Worm (Caenorhabditis elegans) whole organism, young adult: ENCODE data around the gene nspg-12.

ENCODE experiments used
- B0035.1 ChIP-seq: sonication (generic microtip); optimal IDR thresholded peaks from 2 replicates; lab custom pipeline; 2016; ENCODE audit warnings: missing genetic modification characterization, mild to moderate bottlenecking, missing compliant biosample characterization, missing genotype, missing genetic modification reagents
- F23B12.7 ChIP-seq: sonication (generic microtip); optimal IDR thresholded peaks from 2 replicates; lab custom pipeline; 2017; ENCODE audit warnings: missing genetic modification characterization, mild to moderate bottlenecking, missing compliant biosample characterization, antibody characterized with exemption, moderate library complexity; ENCODE audit not compliant: insufficient read depth
- F37B4.10 ChIP-seq: fragments of 200-800 bp; sonication (Bioruptor generic); IDR thresholded peaks from 2 replicates; pipeline ENCODE4 v1.3.6; 2022; ENCODE audit warnings: missing genetic modification characterization, missing compliant biosample characterization
- F39B2.1 ChIP-seq: fragments of 200-800 bp; sonication (Bioruptor generic); IDR thresholded peaks from 2 replicates; pipeline ENCODE4 v1.3.6; 2022; ENCODE audit warnings: missing genetic modification reagents, missing genetic modification characterization, missing compliant biosample characterization
- F52B5.7 ChIP-seq: sonication (generic microtip); optimal IDR thresholded peaks from 2 replicates; lab custom pipeline; 2016; ENCODE audit warnings: mild to moderate bottlenecking, missing genetic modification characterization, missing compliant biosample characterization
- F57A8.1 ChIP-seq: fragments of 200-800 bp; sonication (Bioruptor generic); optimal IDR thresholded peaks from 2 replicates; lab custom pipeline; 2018; ENCODE audit warnings: mild to moderate bottlenecking, missing genetic modification characterization, moderate library complexity, missing compliant biosample characterization
- F57C9.4 ChIP-seq: sonication (generic microtip); optimal IDR thresholded peaks from 2 replicates; lab custom pipeline; 2017; ENCODE audit warnings: mild to moderate bottlenecking, missing genetic modification characterization, missing compliant biosample characterization
- K11D2.4 ChIP-seq: fragments of 200-800 bp; sonication (Bioruptor generic); IDR thresholded peaks from 2 replicates; pipeline ENCODE4 v1.3.6; 2022; ENCODE audit warnings: missing genetic modification reagents, missing genetic modification characterization, missing compliant biosample characterization
- Y56A3A.18 ChIP-seq: fragments of 200-800 bp; sonication (Bioruptor generic); IDR thresholded peaks from 2 replicates; pipeline ENCODE4 v1.3.6; 2022; ENCODE audit warnings: missing genetic modification reagents, missing genetic modification characterization, missing compliant biosample characterization
- Y95B8A.8 ChIP-seq: fragments of 200-800 bp; sonication (Bioruptor generic); IDR thresholded peaks from 2 replicates; pipeline ENCODE4 v1.3.6; 2022; ENCODE audit warnings: missing genetic modification reagents, missing genetic modification characterization, missing compliant biosample characterization
- ZK185.1 ChIP-seq: sonication (generic microtip); optimal IDR thresholded peaks from 2 replicates; lab custom pipeline; 2016; ENCODE audit warnings: mild to moderate bottlenecking, missing genetic modification characterization, missing compliant biosample characterization; ENCODE audit not compliant: poor library complexity, severe bottlenecking
- akir-1 ChIP-seq: fragments of 200-800 bp; sonication (Bioruptor generic); optimal IDR thresholded peaks from 2 replicates; lab custom pipeline; 2018; ENCODE audit warnings: mild to moderate bottlenecking, missing genetic modification characterization, moderate library complexity, missing compliant biosample characterization
- aptf-3 ChIP-seq: fragments of 200-800 bp; sonication (Bioruptor generic); IDR thresholded peaks from 2 replicates; pipeline ENCODE4 v1.3.6; 2022; ENCODE audit warnings: missing genetic modification characterization, missing compliant biosample characterization
- attf-3 ChIP-seq: fragments of 200-800 bp; sonication (Bioruptor generic); conservative IDR thresholded peaks from 2 replicates; pipeline ENCODE4 v1.3.6; 2022; ENCODE audit warnings: missing genetic modification reagents, missing genetic modification characterization, missing compliant biosample characterization
- attf-5 ChIP-seq: fragments of 200-800 bp; sonication (Bioruptor generic); optimal IDR thresholded peaks from 2 replicates; lab custom pipeline; 2018; ENCODE audit warnings: mild to moderate bottlenecking, missing genetic modification characterization, missing compliant biosample characterization
- cebp-1 ChIP-seq, 2 experiments: fragments of 200-800 bp in 1 of 2; sonication (Bioruptor generic) in 1 of 2; sonication (generic microtip) in 1 of 2; IDR thresholded peaks in 1 of 2; optimal IDR thresholded peaks in 1 of 2; 2 replicates each; pipeline versions ENCODE4 v1.3.6 to Lab custom; 2017 to 2022; ENCODE audit warnings: missing compliant biosample characterization in 2 of 2, missing genetic modification characterization in 2 of 2, mild to moderate bottlenecking in 1 of 2, missing genetic modification reagents in 1 of 2, moderate library complexity in 1 of 2
- cebp-2 ChIP-seq: fragments of 200-800 bp; sonication (Bioruptor generic); IDR thresholded peaks from 2 replicates; pipeline ENCODE4 v1.3.6; 2022; ENCODE audit warnings: missing genetic modification characterization, missing compliant biosample characterization
- ceh-27 ChIP-seq: fragments of 200-800 bp; sonication (Bioruptor generic); optimal IDR thresholded peaks from 2 replicates; lab custom pipeline; 2018; ENCODE audit warnings: mild to moderate bottlenecking, missing genetic modification characterization, moderate library complexity, missing compliant biosample characterization
- die-1 ChIP-seq: sonication (generic microtip); optimal IDR thresholded peaks from 2 replicates; lab custom pipeline; 2016; ENCODE audit warnings: missing genotype, mild to moderate bottlenecking, missing genetic modification characterization, missing compliant biosample characterization
- dox-1 ChIP-seq: fragments of 200-800 bp; sonication (Bioruptor generic); IDR thresholded peaks from 2 replicates; pipeline ENCODE4 v1.3.6; 2022; ENCODE audit warnings: missing genetic modification reagents, missing genetic modification characterization, missing compliant biosample characterization
- dpl-1 ChIP-seq: fragments of 150-350 bp; optimal IDR thresholded peaks from 2 replicates; lab custom pipeline; 2014; ENCODE audit warnings: missing biosample characterization, missing genetic modification reagents, missing genetic modification characterization
- egl-44 ChIP-seq: fragments of 200-800 bp; sonication (Bioruptor generic); IDR thresholded peaks from 2 replicates; pipeline ENCODE4 v1.3.6; 2022; ENCODE audit warnings: missing genetic modification reagents, missing genetic modification characterization, missing compliant biosample characterization
- ekl-4 ChIP-seq: fragments of 200-800 bp; sonication (Bioruptor generic); IDR thresholded peaks from 2 replicates; pipeline ENCODE4 v1.3.6; 2022; ENCODE audit warnings: missing genetic modification reagents, missing genetic modification characterization, missing compliant biosample characterization
- gei-17 ChIP-seq: fragments of 200-800 bp; sonication (Bioruptor generic); optimal IDR thresholded peaks from 2 replicates; lab custom pipeline; 2018; ENCODE audit warnings: mild to moderate bottlenecking, missing genetic modification characterization, missing compliant biosample characterization
- hlh-26 ChIP-seq: fragments of 200-800 bp; sonication (Bioruptor generic); conservative IDR thresholded peaks from 2 replicates; pipeline ENCODE4 v1.3.6; 2022; ENCODE audit warnings: missing genetic modification reagents, missing genetic modification characterization, missing compliant biosample characterization
- hmg-1.2 ChIP-seq: fragments of 200-800 bp; sonication (Bioruptor generic); IDR thresholded peaks from 2 replicates; pipeline ENCODE4 v1.3.6; 2022; ENCODE audit warnings: missing genetic modification reagents, missing genetic modification characterization, missing compliant biosample characterization
- hrde-1 ChIP-seq: sonication (generic microtip); optimal IDR thresholded peaks from 2 replicates; lab custom pipeline; 2016; ENCODE audit warnings: missing genetic modification characterization, mild to moderate bottlenecking, missing compliant biosample characterization, moderate library complexity, missing genotype, missing genetic modification reagents, borderline replicate concordance
- hsf-1 ChIP-seq: fragments of 200-800 bp; sonication (Bioruptor generic); IDR thresholded peaks from 2 replicates; pipeline ENCODE4 v1.3.6; 2022; ENCODE audit warnings: missing genetic modification reagents, missing genetic modification characterization, missing compliant biosample characterization
- let-607 ChIP-seq, 2 experiments: fragments of 200-800 bp in 1 of 2; sonication (Bioruptor generic) in 1 of 2; sonication (generic microtip) in 1 of 2; optimal IDR thresholded peaks; 2 replicates each; lab custom pipeline; 2016 to 2018; ENCODE audit warnings: mild to moderate bottlenecking in 2 of 2, missing compliant biosample characterization in 2 of 2, missing genetic modification characterization in 2 of 2, moderate library complexity in 2 of 2, missing genotype in 1 of 2
- lin-35 ChIP-seq, 3 experiments: fragments of 150-350 bp in 2 of 3; sonication (generic microtip) in 1 of 3; optimal IDR thresholded peaks; 2 replicates each; lab custom pipeline; 2014 to 2018; ENCODE audit warnings: missing biosample characterization in 3 of 3, missing genetic modification characterization in 3 of 3, missing genetic modification reagents in 3 of 3
- lin-40 ChIP-seq: sonication (generic microtip); optimal IDR thresholded peaks from 2 replicates; lab custom pipeline; 2016; ENCODE audit warnings: missing genetic modification characterization, mild to moderate bottlenecking, missing compliant biosample characterization, missing genotype, missing genetic modification reagents
- madf-10 ChIP-seq: sonication (generic microtip); optimal IDR thresholded peaks from 2 replicates; lab custom pipeline; 2016; ENCODE audit warnings: mild to moderate bottlenecking, missing genetic modification characterization, missing compliant biosample characterization
- madf-8 ChIP-seq: fragments of 200-800 bp; sonication (Bioruptor generic); conservative IDR thresholded peaks from 2 replicates; pipeline ENCODE4 v1.3.6; 2022; ENCODE audit warnings: missing genetic modification reagents, missing genetic modification characterization, missing compliant biosample characterization
- mcd-1 ChIP-seq: fragments of 200-800 bp; sonication (Bioruptor generic); IDR thresholded peaks from 2 replicates; pipeline ENCODE4 v1.3.6; 2022; ENCODE audit warnings: missing genetic modification reagents, missing genetic modification characterization, missing compliant biosample characterization
- mxl-1 ChIP-seq: sonication (generic microtip); optimal IDR thresholded peaks from 2 replicates; lab custom pipeline; 2016; ENCODE audit warnings: missing genetic modification characterization, missing compliant biosample characterization
- nfya-2 ChIP-seq: fragments of 200-800 bp; sonication (Bioruptor generic); IDR thresholded peaks from 2 replicates; pipeline ENCODE4 v1.3.6; 2022; ENCODE audit warnings: missing genetic modification reagents, missing genetic modification characterization, missing compliant biosample characterization
- nhr-120 ChIP-seq: fragments of 200-800 bp; sonication (Bioruptor generic); IDR thresholded peaks from 2 replicates; pipeline ENCODE4 v1.3.6; 2022; ENCODE audit warnings: missing genetic modification characterization, missing compliant biosample characterization
- nhr-27 ChIP-seq: fragments of 200-800 bp; sonication (Bioruptor generic); optimal IDR thresholded peaks from 2 replicates; lab custom pipeline; 2018; ENCODE audit warnings: mild to moderate bottlenecking, missing genetic modification characterization, moderate library complexity, missing compliant biosample characterization
- nhr-80 ChIP-seq: sonication (generic microtip); optimal IDR thresholded peaks from 2 replicates; lab custom pipeline; 2016; ENCODE audit warnings: missing genetic modification characterization, missing compliant biosample characterization
- sea-2 ChIP-seq: fragments of 200-800 bp; sonication (Bioruptor generic); IDR thresholded peaks from 2 replicates; pipeline ENCODE4 v1.3.6; 2022; ENCODE audit warnings: missing genetic modification characterization, missing compliant biosample characterization
- snpc-3.4 ChIP-seq: sonication (generic microtip); optimal IDR thresholded peaks from 2 replicates; lab custom pipeline; 2017; ENCODE audit warnings: missing genetic modification characterization, mild to moderate bottlenecking, missing compliant biosample characterization, antibody characterized with exemption, moderate library complexity, missing genotype, missing genetic modification reagents
- tbp1 ChIP-seq: fragments of 200-800 bp; sonication (Bioruptor generic); optimal IDR thresholded peaks from 2 replicates; lab custom pipeline; 2018; ENCODE audit warnings: mild to moderate bottlenecking, missing genetic modification characterization, missing compliant biosample characterization
- unc-62 ChIP-seq: fragments of 150-350 bp; optimal IDR thresholded peaks from 2 replicates; lab custom pipeline; 2014; ENCODE audit warnings: missing biosample characterization, missing genetic modification reagents, missing genetic modification characterization
- xnd-1 ChIP-seq: sonication (generic microtip); optimal IDR thresholded peaks from 2 replicates; lab custom pipeline; 2016; ENCODE audit warnings: missing genotype, missing genetic modification reagents, missing genetic modification characterization, missing compliant biosample characterization
- zfh-2 ChIP-seq: fragments of 200-800 bp; sonication (Bioruptor generic); conservative IDR thresholded peaks from 2 replicates; pipeline ENCODE4 v1.3.6; 2022; ENCODE audit warnings: missing genetic modification reagents, missing genetic modification characterization, missing compliant biosample characterization
- ztf-18 ChIP-seq: sonication (generic microtip); optimal IDR thresholded peaks from 2 replicates; lab custom pipeline; 2016; ENCODE audit warnings: missing genotype, mild to moderate bottlenecking, missing genetic modification characterization, missing compliant biosample characterization
- ztf-22 ChIP-seq: fragments of 200-800 bp; sonication (Bioruptor generic); optimal IDR thresholded peaks from 2 replicates; lab custom pipeline; 2018; ENCODE audit warnings: mild to moderate bottlenecking, missing genetic modification characterization, moderate library complexity, missing compliant biosample characterization
- ztf-3 ChIP-seq: fragments of 200-800 bp; sonication (Bioruptor generic); optimal IDR thresholded peaks from 2 replicates; lab custom pipeline; 2018; ENCODE audit warnings: mild to moderate bottlenecking, missing genetic modification characterization, missing compliant biosample characterization

Gene nspg-12

DNA sequence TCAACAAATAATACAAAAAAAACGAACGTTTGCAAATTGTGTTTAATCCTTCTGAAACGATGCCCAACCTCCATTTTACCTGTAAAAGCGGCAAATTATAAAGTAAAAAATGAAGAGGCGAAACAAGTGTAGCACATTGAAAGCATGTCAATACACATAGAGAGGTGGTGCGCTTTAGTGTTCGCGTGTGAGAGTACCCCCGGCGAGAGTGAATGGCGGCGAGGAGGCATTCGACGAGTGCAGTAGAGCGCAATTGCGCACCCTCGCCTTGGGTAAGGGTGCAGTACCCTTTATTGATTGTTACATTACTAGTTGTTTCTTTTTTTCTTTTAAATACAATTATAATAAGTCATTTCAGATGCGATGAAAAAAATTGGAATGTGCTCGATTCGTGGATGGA is 18.1 kb downstream of the nspg-12 start, which contains the start of gene hst-6:
Gene hst-6, plus strand, starts transcription at position 353 of the 400 bp plus-strand sequence.
- TF ChIP-seq snpc-3.4 (tag; lab: Kevin White, UChicago) (peak; percentile 43), F23B12.7 (tag; lab: Kevin White, UChicago) (no peak), akir-1 (GFP tag; lab: Kevin White, UChicago) (no peak), hmg-1.2 (GFP tag; lab: Robert Waterston, UW) (peak; percentile 64; the same call in 1 of the 2 replicates), Y95B8A.8 (GFP tag; lab: Robert Waterston, UW) (no peak), ceh-27 (GFP tag; lab: Kevin White, UChicago) (peak; percentile 64), ZK185.1 (peak; percentile 57), cebp-1 (GFP tag; IDR thresholded peaks at IDR 0.05; lab: Robert Waterston, UW) (no peak), cebp-1 (tag; optimal IDR thresholded peaks at IDR 0.05; lab: Kevin White, UChicago) (peak; percentile 63), attf-3 (GFP tag; lab: Robert Waterston, UW) (peak; percentile 78), ztf-18 (tag; lab: Kevin White, UChicago) (peak; percentile 17), mxl-1 (tag; lab: Kevin White, UChicago) (no peak), dpl-1 (GFP tag; lab: Kevin White, UChicago) (no peak), ztf-22 (GFP tag; lab: Kevin White, UChicago) (no peak), aptf-3 (GFP tag; lab: Robert Waterston, UW) (no peak), ztf-3 (no peak), dox-1 (GFP tag; lab: Robert Waterston, UW) (peak; percentile 72), Y56A3A.18 (GFP tag; lab: Robert Waterston, UW) (no peak), F39B2.1 (no peak), tbp1 (GFP tag; lab: Kevin White, UChicago) (no peak), mcd-1 (GFP tag; lab: Robert Waterston, UW) (peak; percentile 96), lin-35 (GFP tag; optimal IDR thresholded peaks at IDR 0.05; lab: Kevin White, UChicago) (peak in 1 of 3 experiments; percentile 43), F57C9.4 (tag; lab: Kevin White, UChicago) (no peak), attf-5 (GFP tag; lab: Kevin White, UChicago) (peak; percentile 73), nhr-80 (tag; lab: Kevin White, UChicago) (peak; percentile 81), zfh-2 (peak; percentile 88), lin-40 (tag; lab: Kevin White, UChicago) (peak; percentile 46), egl-44 (GFP tag; lab: Robert Waterston, UW) (0 out of 2 replicates have a peak, but pooled peaks have one; percentile 44), let-607 (tag; optimal IDR thresholded peaks at IDR 0.05; lab: Kevin White, UChicago) (peak in 1 of 2 experiments; percentile 6), nhr-120 (0 out of 2 replicates have a peak, but pooled peaks have one; percentile 62), F57A8.1 (GFP tag; lab: Kevin White, UChicago) (no peak), gei-17 (GFP tag; lab: Kevin White, UChicago) (peak; percentile 31), B0035.1 (tag; lab: Kevin White, UChicago) (no peak), nhr-27 (no peak), hrde-1 (no peak), xnd-1 (tag; lab: Kevin White, UChicago) (no peak), unc-62 (GFP tag; lab: Kevin White, UChicago) (no peak), ekl-4 (GFP tag; lab: Robert Waterston, UW) (peak; percentile 14; the same call in 1 of the 2 replicates)

DNA sequence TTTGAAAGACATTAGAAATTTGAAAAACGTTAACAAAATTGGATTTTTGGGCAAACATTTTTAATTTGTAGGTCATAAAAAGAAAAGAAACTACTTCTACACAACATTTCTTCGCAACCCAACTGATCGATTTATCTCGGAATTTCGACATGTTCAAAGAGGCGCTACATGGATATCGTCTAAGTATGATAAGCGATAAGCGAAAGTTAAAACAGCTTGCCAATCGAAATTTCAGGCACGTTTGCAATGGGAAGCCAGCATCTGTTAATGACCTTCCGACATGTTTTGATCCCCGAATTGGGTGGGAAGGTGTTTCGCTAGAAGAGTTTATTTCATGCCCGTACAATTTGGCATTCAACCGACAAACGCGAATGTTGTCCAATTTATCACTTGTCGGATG is 19.7 kb downstream of the nspg-12 start:
- TF ChIP-seq mcd-1 (GFP tag; lab: Robert Waterston, UW) (no peak), F23B12.7 (tag; lab: Kevin White, UChicago) (no peak), sea-2 (GFP tag; lab: Robert Waterston, UW) (no peak), ceh-27 (GFP tag; lab: Kevin White, UChicago) (no peak), K11D2.4 (GFP tag; lab: Robert Waterston, UW) (no peak), nfya-2 (GFP tag; lab: Robert Waterston, UW) (no peak), hsf-1 (GFP tag; lab: Robert Waterston, UW) (no peak), madf-8 (GFP tag; lab: Robert Waterston, UW) (no peak), die-1 (tag; lab: Kevin White, UChicago) (no peak), F37B4.10 (no peak), madf-10 (tag; lab: Kevin White, UChicago) (no peak), lin-40 (tag; lab: Kevin White, UChicago) (no peak), cebp-2 (GFP tag; lab: Robert Waterston, UW) (no peak), F52B5.7 (tag; lab: Kevin White, UChicago) (no peak), hlh-26 (GFP tag; lab: Robert Waterston, UW) (no peak)
